Worm (Caenorhabditis elegans) whole organism, L4 larva: ENCODE measurements around the gene C04G2.10.

Experiments used
- F10B5.3 ChIP-seq: sonication (generic microtip); optimal IDR thresholded peaks from 2 replicates; lab custom pipeline; 2016; ENCODE audit warnings: mild to moderate bottlenecking, missing genetic modification characterization, missing compliant biosample characterization
- F49E8.2 ChIP-seq: sonication (generic microtip); optimal IDR thresholded peaks from 2 replicates; lab custom pipeline; 2016; ENCODE audit warnings: missing compliant biosample characterization, mild to moderate bottlenecking, missing genetic modification characterization, borderline replicate concordance
- T20F7.1 ChIP-seq: fragments of 200-800 bp; sonication (Bioruptor generic); optimal IDR thresholded peaks from 2 replicates; lab custom pipeline; 2018; ENCODE audit warnings: mild to moderate bottlenecking, missing genetic modification characterization, missing compliant biosample characterization
- Y105C5A.15 ChIP-seq: fragments of 200-800 bp; sonication (Bioruptor generic); IDR thresholded peaks from 2 replicates; pipeline ENCODE4 v1.3.6; 2022; ENCODE audit warnings: missing genetic modification characterization, missing compliant biosample characterization
- aha-1 ChIP-seq: fragments of 150-350 bp; peaks from one replicate; lab custom pipeline; 2014; ENCODE audit warnings: missing biosample characterization, missing genetic modification characterization
- ama-1 ChIP-seq: fragments of 150-350 bp; optimal IDR thresholded peaks from 2 replicates; lab custom pipeline; 2014; ENCODE audit warnings: inconsistent platforms, mixed read lengths
- ceh-82 ChIP-seq: sonication (generic microtip); optimal IDR thresholded peaks from 2 replicates; lab custom pipeline; 2017; ENCODE audit warnings: missing biosample characterization, missing genetic modification characterization
- ces-1 ChIP-seq: fragments of 150-350 bp; sonication (generic microtip); optimal IDR thresholded peaks from 4 replicates; lab custom pipeline; 2014; ENCODE audit warnings: missing biosample characterization, missing genetic modification reagents, missing genetic modification characterization
- cey-2 ChIP-seq: sonication (generic microtip); optimal IDR thresholded peaks from 3 replicates; lab custom pipeline; 2017; ENCODE audit warnings: missing genetic modification characterization, mild to moderate bottlenecking, missing compliant biosample characterization, antibody characterized with exemption, borderline replicate concordance; ENCODE audit not compliant: insufficient read depth
- ctbp-1 ChIP-seq: fragments of 200-800 bp; sonication (Bioruptor generic); IDR thresholded peaks from 2 replicates; pipeline ENCODE4 v1.3.6; 2022; ENCODE audit warnings: missing genetic modification reagents, missing genetic modification characterization, missing compliant biosample characterization
- dmd-6 ChIP-seq: fragments of 200-800 bp; sonication (Bioruptor generic); IDR thresholded peaks from 2 replicates; pipeline ENCODE4 v1.3.6; 2022; ENCODE audit warnings: missing genetic modification reagents, missing genetic modification characterization, missing compliant biosample characterization
- dpl-1 ChIP-seq: fragments of 150-350 bp; optimal IDR thresholded peaks from 2 replicates; lab custom pipeline; 2014; ENCODE audit warnings: missing biosample characterization, missing genetic modification reagents, missing genetic modification characterization
- dve-1 ChIP-seq: sonication (generic microtip); optimal IDR thresholded peaks from 2 replicates; lab custom pipeline; 2017; ENCODE audit warnings: antibody characterized with exemption, mild to moderate bottlenecking, missing genetic modification characterization, missing compliant biosample characterization; ENCODE audit not compliant: insufficient read depth
- egl-27 ChIP-seq: sonication (generic microtip); optimal IDR thresholded peaks from 3 replicates; lab custom pipeline; 2017; ENCODE audit warnings: missing biosample characterization, missing genetic modification reagents, missing genetic modification characterization
- fkh-10 ChIP-seq: fragments of 150-350 bp; optimal IDR thresholded peaks from 2 replicates; lab custom pipeline; 2014; ENCODE audit warnings: missing biosample characterization, missing genetic modification reagents, missing genetic modification characterization
- hlh-11 ChIP-seq: fragments of 200-800 bp; sonication (Bioruptor generic); optimal IDR thresholded peaks from 2 replicates; lab custom pipeline; 2018; ENCODE audit warnings: mild to moderate bottlenecking, missing genetic modification characterization, missing compliant biosample characterization
- hlh-30 ChIP-seq: sonication (generic microtip); optimal IDR thresholded peaks from 2 replicates; lab custom pipeline; 2017; ENCODE audit warnings: antibody characterized with exemption, mild to moderate bottlenecking, missing genetic modification characterization, missing compliant biosample characterization; ENCODE audit not compliant: insufficient read depth
- lim-7 ChIP-seq: fragments of 200-800 bp; sonication (Bioruptor generic); IDR thresholded peaks from 2 replicates; pipeline ENCODE4 v1.3.6; 2022; ENCODE audit warnings: missing genetic modification characterization, missing compliant biosample characterization
- lin-13 ChIP-seq: fragments of 150-350 bp; optimal IDR thresholded peaks from 2 replicates; lab custom pipeline; 2014; ENCODE audit warnings: missing biosample characterization, missing genetic modification reagents, missing genetic modification characterization
- lin-38 ChIP-seq: fragments of 200-800 bp; sonication (Bioruptor generic); IDR thresholded peaks from 2 replicates; pipeline ENCODE4 v1.3.6; 2022; ENCODE audit warnings: missing genetic modification reagents, missing genetic modification characterization, missing compliant biosample characterization
- lsy-2 ChIP-seq, 2 experiments: fragments of 150-350 bp in 1 of 2; sonication (generic microtip) in 1 of 2; optimal IDR thresholded peaks; 2 replicates each; lab custom pipeline; 2014 to 2017; ENCODE audit warnings: missing biosample characterization in 2 of 2, missing genetic modification characterization in 2 of 2
- mdl-1 ChIP-seq, 2 experiments: fragments of 150-350 bp in 1 of 2; sonication (generic microtip) in 1 of 2; optimal IDR thresholded peaks; 2 replicates each; lab custom pipeline; 2014 to 2017; ENCODE audit warnings: missing biosample characterization in 2 of 2, missing genetic modification characterization in 2 of 2
- mep-1 ChIP-seq: fragments of 150-350 bp; sonication (generic microtip); optimal IDR thresholded peaks from 3 replicates; lab custom pipeline; 2014; ENCODE audit warnings: missing biosample characterization, missing genetic modification characterization
- mes-2 ChIP-seq: sonication (generic microtip); optimal IDR thresholded peaks from 2 replicates; lab custom pipeline; 2016; ENCODE audit warnings: missing genotype, mild to moderate bottlenecking, missing genetic modification characterization, missing compliant biosample characterization; ENCODE audit not compliant: poor library complexity, severe bottlenecking
- mxl-3 ChIP-seq: fragments of 200-800 bp; sonication (Bioruptor generic); optimal IDR thresholded peaks from 2 replicates; lab custom pipeline; 2018; ENCODE audit warnings: mild to moderate bottlenecking, missing genetic modification characterization, missing compliant biosample characterization
- nhr-28 ChIP-seq: fragments of 150-350 bp; optimal IDR thresholded peaks from 2 replicates; lab custom pipeline; 2014; ENCODE audit warnings: missing biosample characterization, missing genetic modification characterization
- nhr-6 ChIP-seq: fragments of 150-350 bp; optimal IDR thresholded peaks from 2 replicates; lab custom pipeline; 2014; ENCODE audit warnings: missing biosample characterization, missing genetic modification characterization
- pha-4 ChIP-seq, 2 experiments: fragments of 150-350 bp in 1 of 2; fragments of 200-800 bp in 1 of 2; sonication (Bioruptor generic) in 1 of 2; IDR thresholded peaks in 1 of 2; optimal IDR thresholded peaks in 1 of 2; 2 replicates each; pipeline versions ENCODE4 v1.3.6 to Lab custom; 2014 to 2022; ENCODE audit warnings: missing genetic modification characterization in 2 of 2, missing genetic modification reagents in 2 of 2, missing biosample characterization in 1 of 2, missing compliant biosample characterization in 1 of 2
- rbr-2 ChIP-seq: sonication (generic microtip); optimal IDR thresholded peaks from 2 replicates; lab custom pipeline; 2016; ENCODE audit warnings: missing genotype, missing genetic modification characterization, missing compliant biosample characterization
- spr-3 ChIP-seq: fragments of 200-800 bp; sonication (Bioruptor generic); optimal IDR thresholded peaks from 2 replicates; lab custom pipeline; 2018; ENCODE audit warnings: mild to moderate bottlenecking, missing genetic modification characterization, missing compliant biosample characterization
- unc-62 ChIP-seq, 3 experiments: fragments of 150-350 bp in 1 of 3; sonication (generic microtip); optimal IDR thresholded peaks in 2 of 3; peaks in 1 of 3; 1 replicate in 1 of 3; 2 replicates in 2 of 3; lab custom pipeline; 2014 to 2017; ENCODE audit warnings: missing biosample characterization in 3 of 3, missing genetic modification characterization in 3 of 3, missing genetic modification reagents in 3 of 3, missing genotype in 1 of 3
- ztf-11 ChIP-seq: fragments of 150-350 bp; optimal IDR thresholded peaks from 2 replicates; lab custom pipeline; 2014; ENCODE audit warnings: missing biosample characterization, missing genetic modification characterization
- ztf-7 ChIP-seq: fragments of 150-350 bp; optimal IDR thresholded peaks from 2 replicates; lab custom pipeline; 2014; ENCODE audit warnings: missing biosample characterization, missing genetic modification characterization

The C04G2.10 gene

ce11 chrIV:10148938-10149337, 33.7 kb downstream of the C04G2.10 start, which contains the start of gene pigs-1:
Gene pigs-1 (minus strand): TSS chrIV:10149038.
- no peak for TF ChIP-seq ztf-11 (tag; lab: Kevin White, UChicago)

- TF ChIP-seq hlh-11 (tag; lab: Kevin White, UChicago) (no peak), lim-7 (no peak), nhr-28 (tag; lab: Kevin White, UChicago) (peak; percentile 11), fkh-10 (peak; percentile 43)
Observed at ce11 chrIV:10150552-10151004, 35.3 kb downstream of the C04G2.10 start, which contains the start of gene tsp-12. Gene tsp-12 (minus strand): TSS chrIV:10150602.

ce11 chrIV:10151439-10151997, 36.3 kb downstream of the C04G2.10 start, which contains the start of gene copg-1:
Gene copg-1 (plus strand): TSS chrIV:10151947.
- TF ChIP-seq dpl-1 (GFP tag; lab: Kevin White, UChicago) (peak; percentile 55), dve-1 (tag; lab: Kevin White, UChicago) (peak; percentile 39), ceh-82 (no peak), spr-3 (GFP tag; lab: Kevin White, UChicago) (no peak), mxl-3 (GFP tag; lab: Kevin White, UChicago) (peak; percentile 11), T20F7.1 (GFP tag; lab: Kevin White, UChicago) (peak; percentile 52), lin-38 (GFP tag; lab: Robert Waterston, UW) (peak; percentile 39; the same call in 1 of the 2 replicates), hlh-11 (tag; lab: Kevin White, UChicago) (peak; percentile 24), ztf-11 (tag; lab: Kevin White, UChicago) (no peak), ztf-7 (no peak), lin-13 (GFP tag; lab: Kevin White, UChicago) (peak; percentile 42), dmd-6 (GFP tag; lab: Robert Waterston, UW) (0 out of 2 replicates have a peak, but pooled peaks have one; percentile 7), ctbp-1 (0 out of 2 replicates have a peak, but pooled peaks have one; percentile 16), fkh-10 (peak; percentile 13), rbr-2 (peak; percentile 19), mdl-1 (tag; optimal IDR thresholded peaks at IDR 0.05; lab: Kevin White, UChicago) (peak in 1 of 2 experiments; percentile 9), aha-1 (tag; lab: Kevin White, UChicago) (peak; percentile 74), mes-2 (tag; lab: Kevin White, UChicago) (peak; percentile 77), egl-27 (no peak), F10B5.3 (tag; lab: Kevin White, UChicago) (no peak), cey-2 (no peak), lsy-2 (tag; optimal IDR thresholded peaks at IDR 0.05; lab: Kevin White, UChicago) (peak in 1 of 2 experiments; percentile 96), nhr-6 (peak; percentile 28), mep-1 (tag; lab: Kevin White, UChicago) (peak; percentile 42), hlh-30 (tag; lab: Kevin White, UChicago) (peak; percentile 80), ces-1 (GFP tag; lab: Kevin White, UChicago) (peak; percentile 55), nhr-28 (tag; lab: Kevin White, UChicago) (peak; percentile 28)
- TF ChIP-seq, all 104 proteins: peak for 20

ce11 chrIV:10153479-10153878, 38.2 kb downstream of the C04G2.10 start:
- TF ChIP-seq dve-1 (tag; lab: Kevin White, UChicago) (no peak), unc-62 (GFP tag; optimal IDR thresholded peaks at IDR 0.05 in 1 of 2; lab: Kevin White, UChicago) (peak in 1 of 2 experiments; percentile 95), unc-62 (tag; optimal IDR thresholded peaks at IDR 0.05; lab: Kevin White, UChicago) (no peak)

- TF ChIP-seq ces-1 (GFP tag; lab: Kevin White, UChicago) (no peak), ama-1 (lab: Kevin White, UChicago) (no peak), egl-27 (no peak), Y105C5A.15 (no peak), F49E8.2 (tag; lab: Kevin White, UChicago) (no peak), pha-4 (GFP tag; IDR thresholded peaks at IDR 0.05; lab: Robert Waterston, UW) (no peak), pha-4 (tag; optimal IDR thresholded peaks at IDR 0.05; lab: Kevin White, UChicago) (no peak), hlh-30 (tag; lab: Kevin White, UChicago) (peak; percentile 10), lsy-2 (tag; optimal IDR thresholded peaks at IDR 0.05; lab: Kevin White, UChicago) (no peak)
Observed at ce11 chrIV:10155475-10155874, 40.2 kb downstream of the C04G2.10 start, which contains the start of gene ttr-54. Gene ttr-54 (plus strand): TSS chrIV:10155775.
